Worm (Caenorhabditis elegans): ENCODE results near the gene nspb-6.

The nspb-6 gene

DNA sequence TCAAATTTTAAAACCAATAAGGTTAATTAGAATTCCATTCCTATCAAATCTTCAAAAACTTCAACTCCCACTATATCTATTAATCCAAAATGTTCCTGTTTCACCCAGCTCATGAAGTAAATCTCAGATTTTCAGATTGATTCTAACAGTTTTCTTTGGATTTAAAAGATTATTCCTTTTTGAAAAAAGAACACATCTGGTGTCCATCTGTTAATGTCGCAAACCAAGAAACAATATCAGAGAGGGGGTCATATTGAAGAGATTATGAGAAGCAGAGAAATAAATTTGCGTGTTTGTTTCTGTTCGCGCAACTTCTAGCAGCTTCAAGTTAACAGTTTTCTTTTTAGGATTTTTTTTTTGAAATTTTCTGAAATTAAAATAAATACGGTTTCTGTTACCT is 33.7 kb downstream of the nspb-6 start:
- TF ChIP-seq dsc-1 (tag; optimal IDR thresholded peaks at IDR 0.05): peak; percentile 41
- TF ChIP-seq pag-3 (tag; optimal IDR thresholded peaks at IDR 0.05; ENCODE audit: borderline replicate concordance, insufficient read depth): no peak
- TF ChIP-seq nhr-47 (tag; optimal IDR thresholded peaks at IDR 0.05): no peak
- TF ChIP-seq xbp-1 (tag; optimal IDR thresholded peaks at IDR 0.05): no peak
- no peak for TF ChIP-seq nhr-11 (tag; optimal IDR thresholded peaks at IDR 0.05)
- TF ChIP-seq nhr-12 (tag; optimal IDR thresholded peaks at IDR 0.05): no peak
- TF ChIP-seq lir-3 (tag; optimal IDR thresholded peaks at IDR 0.05; ENCODE audit: poor library complexity): no peak
- no peak for TF ChIP-seq ztf-11 (tag; optimal IDR thresholded peaks at IDR 0.05)
- no peak for TF ChIP-seq ets-5 (GFP tag; IDR thresholded peaks at IDR 0.05)
- peak; percentile 8 for TF ChIP-seq fkh-4 (tag; optimal IDR thresholded peaks at IDR 0.05; ENCODE audit: borderline replicate concordance)
- TF ChIP-seq C04F5.9 (tag; optimal IDR thresholded peaks at IDR 0.05): no peak
- no peak for TF ChIP-seq ceh-90 (tag; optimal IDR thresholded peaks at IDR 0.05)
- no peak for TF ChIP-seq nhr-28 (tag; optimal IDR thresholded peaks at IDR 0.05)
- TF ChIP-seq efl-1 (optimal IDR thresholded peaks at IDR 0.05): no peak
- TF ChIP-seq efl-1 (GFP tag; optimal IDR thresholded peaks at IDR 0.05 in 1 of 2): peak in 1 of 2 experiments; percentile 34

DNA sequence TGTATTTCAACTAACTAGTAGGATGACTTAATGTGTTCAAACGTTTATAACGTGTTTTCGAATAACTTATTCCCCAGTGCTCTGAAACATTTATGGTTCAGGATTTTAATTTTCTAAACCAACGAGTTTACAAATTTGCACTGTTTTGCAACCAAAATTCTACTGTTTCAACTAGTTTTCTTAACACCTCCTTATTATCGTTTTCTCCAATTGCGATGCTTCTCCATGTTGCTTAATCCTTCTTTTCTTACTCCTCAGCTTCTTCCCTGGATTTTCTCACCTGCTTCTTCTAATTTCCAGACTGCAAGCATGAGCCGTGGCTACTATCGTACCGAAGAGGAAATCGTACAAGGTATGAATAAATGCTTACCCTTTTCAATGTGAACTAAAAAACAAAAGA is 35.1 kb downstream of the nspb-6 start, which contains the start of gene lin-33:
Gene lin-33 (plus strand): TSS at position 301 of the 400 bp plus-strand sequence.
- no peak for TF ChIP-seq efl-1 (optimal IDR thresholded peaks at IDR 0.05)
- TF ChIP-seq efl-1 (GFP tag; optimal IDR thresholded peaks at IDR 0.05 in 1 of 2): peak in 1 of 2 experiments; percentile 86
- no peak for TF ChIP-seq unc-30 (tag; optimal IDR thresholded peaks at IDR 0.05)

- TF ChIP-seq swsn-7 (tag; optimal IDR thresholded peaks at IDR 0.05): no peak
- no peak for TF ChIP-seq nhr-90 (tag; optimal IDR thresholded peaks at IDR 0.05; ENCODE audit: poor library complexity)
- no peak for TF ChIP-seq elt-2 (tag; optimal IDR thresholded peaks at IDR 0.05)
- no peak for TF ChIP-seq hpl-2 (GFP tag; optimal IDR thresholded peaks at IDR 0.05)
- no peak for TF ChIP-seq lsy-2 (tag; optimal IDR thresholded peaks at IDR 0.05)
- no peak for TF ChIP-seq unc-98 (GFP tag; IDR thresholded peaks at IDR 0.05)
- no peak for TF ChIP-seq unc-86 (tag; optimal IDR thresholded peaks at IDR 0.05)
- TF ChIP-seq ama-1 (optimal IDR thresholded peaks at IDR 0.05): no peak
- no peak for TF ChIP-seq skn-1 (tag; optimal IDR thresholded peaks at IDR 0.05)
- no peak for TF ChIP-seq grh-1 (GFP tag; IDR thresholded peaks at IDR 0.05)
- no peak for TF ChIP-seq dsc-1 (tag; optimal IDR thresholded peaks at IDR 0.05)
- no peak for TF ChIP-seq tlp-1 (tag; optimal IDR thresholded peaks at IDR 0.05)
- no peak for TF ChIP-seq ztf-4 (tag; optimal IDR thresholded peaks at IDR 0.05)
- TF ChIP-seq mep-1 (tag; optimal IDR thresholded peaks at IDR 0.05): no peak
- no peak for TF ChIP-seq blmp-1 (tag; optimal IDR thresholded peaks at IDR 0.05)
- no peak for TF ChIP-seq C16A3.4 (tag; optimal IDR thresholded peaks at IDR 0.05)
These were observed 38.8 kb downstream of the nspb-6 start, which contains the start of gene H32C10.1 for ce11 chrIV:5934046-5934445. Gene H32C10.1 (plus strand): TSS chrIV:5934346.

- TF ChIP-seq nhr-90 (tag; optimal IDR thresholded peaks at IDR 0.05; ENCODE audit: poor library complexity) (no peak), sox-4 (tag; optimal IDR thresholded peaks at IDR 0.05) (no peak), pax-3 (tag; optimal IDR thresholded peaks at IDR 0.05) (no peak), C04F5.9 (tag; optimal IDR thresholded peaks at IDR 0.05) (no peak), aha-1 (tag; optimal IDR thresholded peaks at IDR 0.05) (no peak), ceh-90 (tag; optimal IDR thresholded peaks at IDR 0.05) (no peak), tbx-2 (tag; optimal IDR thresholded peaks at IDR 0.05) (no peak), nhr-12 (tag; optimal IDR thresholded peaks at IDR 0.05) (no peak), zip-4 (GFP tag; optimal IDR thresholded peaks at IDR 0.05) (no peak), lsy-2 (tag; optimal IDR thresholded peaks at IDR 0.05) (no peak), F16B12.6 (tag; optimal IDR thresholded peaks at IDR 0.05) (no peak), ceh-8 (GFP tag; optimal IDR thresholded peaks at IDR 0.05) (no peak), blmp-1 (tag; optimal IDR thresholded peaks at IDR 0.05) (no peak), mep-1 (tag; optimal IDR thresholded peaks at IDR 0.05) (no peak)
These were observed 41.8 kb downstream of the nspb-6 start for ce11 chrIV:5937106-5937505.
